Fruit fly (Drosophila melanogaster): ENCODE measurements around the gene CG10602.

Gene CG10602

DNA sequence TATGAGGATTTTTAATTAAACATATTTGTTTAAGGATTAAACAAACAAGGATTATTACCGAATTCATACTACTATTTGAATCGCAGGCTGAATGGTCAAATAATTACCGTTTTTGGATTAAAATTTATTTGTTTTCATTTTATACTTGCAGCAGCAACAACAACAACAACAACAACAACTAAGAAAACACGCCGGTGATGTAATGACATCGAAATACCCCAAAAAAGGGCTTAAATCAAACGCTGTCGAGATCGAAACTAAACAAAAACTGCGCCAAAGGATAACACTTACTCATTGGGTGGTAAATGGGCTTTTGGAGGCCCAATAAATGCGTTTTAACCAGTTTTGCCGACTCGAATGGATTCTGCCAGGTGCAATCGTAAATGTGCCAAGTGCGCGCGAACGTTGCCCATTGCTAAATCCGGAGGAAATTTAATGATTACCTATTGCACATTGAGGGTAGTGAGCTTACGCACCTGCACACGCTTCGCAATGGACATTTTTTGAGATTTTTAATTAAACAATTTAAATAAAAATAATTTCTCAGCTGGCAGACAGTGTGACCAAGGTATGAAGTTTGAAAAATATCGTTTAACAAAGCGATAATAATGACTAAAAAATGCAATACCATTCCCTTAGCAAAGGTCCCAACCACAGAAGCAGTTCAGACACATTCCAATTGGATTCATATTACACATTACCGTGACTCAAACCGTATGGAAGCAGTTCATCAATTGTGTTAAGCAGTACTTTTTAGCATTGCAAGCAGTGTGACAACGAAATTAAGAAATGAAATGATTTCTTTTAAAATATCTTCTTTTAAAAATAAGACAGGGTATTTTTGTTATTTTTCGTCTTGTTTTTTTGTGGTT is at the start of gene CG10602, which contains the start of gene mRpL13:
Gene CG10602, minus strand, starts transcription at position 588 of the 872 bp plus-strand sequence.
Gene mRpL13, minus strand, starts transcription at position 588 of the 872 bp plus-strand sequence.
- no peak for TF ChIP-seq CG17801 (GFP tag; optimal IDR thresholded peaks at IDR 0.05; ENCODE audit: partially characterized antibody)

DNA sequence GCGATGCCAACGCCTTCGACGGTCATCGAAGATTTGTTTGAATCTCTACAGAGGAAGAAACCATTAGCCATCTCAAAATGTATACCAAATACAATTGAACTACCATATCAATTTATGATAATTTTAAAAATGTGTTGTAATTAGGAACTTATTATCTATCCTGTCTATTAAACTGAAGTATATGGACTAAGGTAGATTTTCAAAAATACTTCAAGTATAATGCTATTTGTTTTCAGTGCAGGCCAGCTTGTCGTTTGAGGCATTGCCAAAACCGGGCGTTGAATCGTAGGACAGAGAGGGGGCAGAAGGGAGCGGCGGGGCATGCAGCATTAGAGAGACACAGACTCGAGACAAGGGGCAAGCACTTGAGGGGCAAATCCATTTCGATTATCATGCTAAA is 48.4 kb upstream of the CG10602 start:
- no peak for TF ChIP-seq CG17801 (GFP tag; optimal IDR thresholded peaks at IDR 0.05; ENCODE audit: partially characterized antibody)

DNA sequence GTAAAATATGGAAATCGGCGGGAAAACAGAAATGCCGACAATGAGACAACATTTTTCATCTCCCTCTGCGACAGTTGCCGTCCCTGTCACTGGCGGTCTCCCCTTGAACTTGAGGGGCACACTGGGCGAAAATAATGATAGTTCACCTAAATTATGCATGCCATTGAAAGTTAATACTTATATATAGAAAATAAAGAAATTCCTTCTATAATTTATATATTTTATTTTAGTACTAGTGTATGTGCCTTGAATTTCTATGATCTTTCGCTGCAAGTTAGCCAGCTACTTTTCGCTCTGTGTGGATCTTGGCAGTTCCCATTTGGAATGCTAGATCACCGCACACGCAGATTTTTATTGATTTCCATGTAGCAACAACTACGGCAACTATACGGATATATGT is 47.6 kb upstream of the CG10602 start:
- TF ChIP-seq CG17801 (GFP tag; optimal IDR thresholded peaks at IDR 0.05; ENCODE audit: partially characterized antibody): no peak

DNA sequence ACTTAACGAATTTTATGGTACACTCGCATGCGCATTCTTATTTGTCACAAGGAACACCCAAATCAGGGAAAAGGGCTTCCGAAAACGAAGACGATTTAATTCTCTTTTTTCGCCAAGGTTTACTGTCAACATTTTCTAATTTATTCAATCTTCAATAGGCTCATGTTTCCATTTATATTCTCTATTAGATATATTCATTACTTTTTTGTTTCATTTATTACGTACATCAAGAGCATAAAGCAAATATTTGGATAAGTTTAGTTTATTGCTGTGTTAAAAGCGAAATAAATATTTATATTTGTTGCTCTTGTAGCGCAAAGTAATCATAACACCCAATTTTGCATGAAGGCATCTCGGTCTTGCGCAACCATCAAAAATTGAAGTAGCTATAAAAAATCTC is 41.9 kb upstream of the CG10602 start:
- TF ChIP-seq CG17801 (GFP tag; optimal IDR thresholded peaks at IDR 0.05; ENCODE audit: partially characterized antibody): no peak

DNA sequence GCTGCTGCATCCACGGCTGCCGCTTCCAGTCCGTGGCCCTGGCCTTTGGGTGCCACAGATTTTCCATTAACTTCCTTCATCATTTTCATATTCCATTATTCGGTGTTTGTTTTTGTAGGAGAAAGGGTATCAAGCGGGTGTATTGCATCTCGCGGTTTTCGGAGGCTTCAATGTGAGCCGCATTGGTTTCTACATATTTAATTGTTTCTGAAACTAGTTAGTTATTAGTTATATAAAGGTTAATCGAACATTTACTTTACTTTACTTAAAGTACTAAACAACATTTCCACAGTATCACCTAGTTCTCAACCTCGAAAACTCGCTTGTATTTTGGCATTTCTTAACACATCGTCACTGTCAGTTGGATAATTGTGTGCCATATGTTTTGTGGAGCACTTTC is 40.8 kb upstream of the CG10602 start:
- no peak for TF ChIP-seq CG17801 (GFP tag; optimal IDR thresholded peaks at IDR 0.05; ENCODE audit: partially characterized antibody)

DNA sequence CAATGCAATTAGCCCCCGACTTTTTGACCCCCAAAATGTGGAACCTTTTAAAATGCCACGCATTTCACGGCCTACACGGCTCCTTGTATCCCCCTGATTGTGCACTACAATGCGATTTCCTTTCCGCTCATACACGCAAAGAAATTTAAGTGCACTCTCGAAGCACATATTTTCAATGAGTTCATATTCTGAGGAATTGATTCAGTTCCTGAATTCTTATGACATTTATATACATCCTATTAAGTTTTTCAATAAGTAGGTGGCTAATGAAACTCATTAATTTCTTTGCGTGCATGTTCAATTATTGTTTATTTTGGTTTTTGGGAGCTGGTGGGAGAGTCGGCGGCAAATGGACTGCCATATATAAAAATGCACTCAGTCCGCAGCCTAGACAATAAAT is 40.2 kb upstream of the CG10602 start:
- TF ChIP-seq CG17801 (GFP tag; optimal IDR thresholded peaks at IDR 0.05; ENCODE audit: partially characterized antibody): no peak

DNA sequence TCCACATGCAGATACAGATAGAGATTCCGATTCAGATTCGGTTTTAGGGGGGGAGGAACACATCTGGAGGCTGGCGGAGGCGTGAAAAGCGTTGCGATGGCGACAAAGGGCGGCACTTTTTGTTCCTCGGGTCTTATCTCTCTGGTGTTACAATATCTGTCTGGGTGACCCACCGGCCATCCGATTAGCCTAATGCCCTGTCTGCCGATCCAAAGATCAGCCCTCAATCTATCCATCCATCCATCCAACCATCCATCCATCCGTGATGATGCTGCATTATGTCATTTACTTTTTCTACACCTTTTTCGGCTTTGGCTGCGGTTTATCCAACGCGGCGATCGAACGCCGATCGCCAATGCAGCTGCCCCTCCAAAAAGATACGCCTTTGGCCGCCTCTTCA is 38.9 kb upstream of the CG10602 start:
- TF ChIP-seq CG17801 (GFP tag; optimal IDR thresholded peaks at IDR 0.05; ENCODE audit: partially characterized antibody): no peak

DNA sequence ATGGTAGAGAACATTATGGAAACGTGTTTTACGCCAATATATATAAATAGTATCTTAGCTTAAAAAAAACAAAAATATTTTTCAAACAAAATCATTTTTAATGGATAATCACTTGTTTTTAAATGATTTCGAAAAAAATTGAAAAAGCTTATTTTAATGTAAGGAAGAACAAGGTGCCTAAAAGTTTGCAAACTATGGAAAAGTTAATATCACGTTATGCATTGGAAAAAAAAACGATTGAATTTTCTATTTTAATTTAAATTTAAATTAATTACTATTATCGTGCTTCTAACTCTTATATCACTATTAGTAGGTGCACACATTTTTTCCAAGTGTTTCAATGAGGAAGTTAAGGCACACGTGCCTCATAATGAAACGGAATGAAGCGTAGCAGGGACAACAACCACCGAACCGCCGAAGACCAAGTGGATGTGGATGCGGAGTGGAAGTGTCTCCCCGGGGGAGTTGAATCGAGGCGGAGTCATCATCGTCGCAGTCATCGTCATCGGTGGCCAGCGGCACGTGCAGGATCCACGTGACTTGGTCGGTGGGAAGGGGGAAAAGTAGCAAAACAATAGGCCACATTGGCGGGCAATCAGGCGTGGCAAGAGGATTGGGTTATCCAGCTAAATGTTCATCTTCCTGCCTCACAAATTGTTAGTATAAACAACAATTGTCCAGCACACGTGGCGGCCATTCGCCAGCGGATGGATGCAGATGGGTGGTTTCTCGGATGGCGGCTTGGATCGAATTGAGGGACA is 38.0 kb upstream of the CG10602 start:
- TF ChIP-seq CG17801 (GFP tag; optimal IDR thresholded peaks at IDR 0.05; ENCODE audit: partially characterized antibody): no peak

DNA sequence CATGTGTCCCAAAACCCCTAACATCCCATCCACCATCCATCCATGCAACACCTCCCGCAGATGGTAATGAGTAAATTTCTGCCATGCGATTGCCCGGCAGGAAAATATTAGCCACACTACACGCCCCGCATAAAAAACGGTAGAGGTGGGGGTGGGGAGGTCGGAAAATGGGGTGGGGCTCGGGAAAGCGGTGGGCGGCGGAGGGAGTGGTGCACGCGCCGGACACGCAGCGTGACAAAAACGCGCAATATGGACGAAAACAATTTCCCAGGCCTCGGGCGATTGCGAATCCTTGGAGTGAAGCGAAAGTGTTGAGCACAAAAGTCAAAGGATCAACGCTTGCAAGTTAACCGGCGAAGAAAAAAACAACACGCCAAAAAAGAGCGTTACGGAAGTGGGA is 37.3 kb upstream of the CG10602 start:
- no peak for TF ChIP-seq CG17801 (GFP tag; optimal IDR thresholded peaks at IDR 0.05; ENCODE audit: partially characterized antibody)

DNA sequence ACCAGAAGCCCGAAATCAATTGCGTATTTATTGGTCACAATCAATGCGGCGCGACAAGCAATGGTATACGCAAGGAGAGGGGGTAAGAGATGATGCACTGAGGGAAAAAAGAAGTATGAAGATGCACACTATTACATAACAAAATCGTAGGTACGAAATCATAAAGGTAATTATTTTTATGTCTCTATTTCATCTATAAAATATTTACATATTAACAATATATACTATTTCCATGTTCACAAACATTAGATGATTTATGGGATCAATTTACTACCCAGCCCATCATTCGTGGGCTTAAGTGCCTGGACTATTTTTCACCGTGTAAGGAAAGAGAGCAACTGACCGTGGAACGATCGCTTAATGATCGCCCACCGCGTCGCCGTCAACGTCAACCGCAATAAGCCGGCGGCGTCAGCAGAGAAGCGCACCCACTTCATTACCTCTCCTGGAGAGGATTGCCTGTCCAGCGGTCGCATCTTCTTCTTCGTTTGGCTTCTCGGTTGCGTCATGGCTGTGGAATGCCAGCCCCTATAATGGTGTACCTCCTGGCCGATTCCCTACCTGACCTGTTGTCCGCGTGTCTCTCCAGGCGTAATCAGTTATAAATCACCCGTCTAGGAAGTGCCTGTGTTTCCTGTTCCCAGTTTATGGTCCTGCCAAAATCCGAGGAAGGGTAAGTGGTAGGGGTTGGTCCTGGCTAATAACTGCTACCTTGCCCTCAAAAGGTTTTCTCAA is 36.1 kb upstream of the CG10602 start:
- TF ChIP-seq CG17801 (GFP tag; optimal IDR thresholded peaks at IDR 0.05; ENCODE audit: partially characterized antibody): no peak

DNA sequence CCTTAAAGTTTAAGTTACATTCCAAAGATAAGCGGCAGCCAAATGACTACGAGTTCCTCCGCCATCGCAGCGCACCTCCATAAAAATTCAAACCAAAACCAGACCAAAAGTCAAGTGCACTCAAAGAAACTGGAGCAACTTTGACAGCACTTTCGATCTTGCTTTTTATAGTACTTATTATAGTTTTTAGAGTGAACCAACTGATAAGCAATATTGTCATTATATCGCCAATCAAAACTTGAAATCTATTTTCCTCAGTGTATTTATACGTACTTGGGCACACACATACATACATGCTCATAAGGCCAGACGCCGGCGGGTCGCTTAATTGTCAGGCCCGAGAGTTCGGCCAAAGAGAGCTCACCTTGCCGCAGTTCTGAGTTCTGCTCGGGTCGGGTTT is 31.0 kb upstream of the CG10602 start:
- TF ChIP-seq CG17801 (GFP tag; optimal IDR thresholded peaks at IDR 0.05; ENCODE audit: partially characterized antibody): no peak

DNA sequence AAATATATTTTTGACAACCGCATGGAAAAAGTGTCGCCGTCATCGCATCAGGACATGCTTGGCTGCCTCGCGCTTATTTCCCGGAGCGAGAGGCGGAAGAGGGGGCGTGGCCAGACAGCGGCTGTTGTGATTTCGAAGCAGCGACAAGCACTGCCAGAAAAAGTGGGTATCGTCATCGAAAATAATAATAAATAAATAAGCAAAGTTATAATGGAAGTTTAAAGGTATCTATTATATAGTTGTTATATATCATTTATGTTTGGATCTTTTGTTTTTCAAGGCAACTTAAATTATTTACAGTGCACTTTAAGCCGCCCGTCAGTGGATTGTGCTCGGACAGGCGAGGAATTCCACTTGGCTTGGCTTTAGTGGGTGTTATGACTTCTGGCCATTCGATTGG is 30.3 kb upstream of the CG10602 start:
- TF ChIP-seq CG17801 (GFP tag; optimal IDR thresholded peaks at IDR 0.05; ENCODE audit: partially characterized antibody): no peak

DNA sequence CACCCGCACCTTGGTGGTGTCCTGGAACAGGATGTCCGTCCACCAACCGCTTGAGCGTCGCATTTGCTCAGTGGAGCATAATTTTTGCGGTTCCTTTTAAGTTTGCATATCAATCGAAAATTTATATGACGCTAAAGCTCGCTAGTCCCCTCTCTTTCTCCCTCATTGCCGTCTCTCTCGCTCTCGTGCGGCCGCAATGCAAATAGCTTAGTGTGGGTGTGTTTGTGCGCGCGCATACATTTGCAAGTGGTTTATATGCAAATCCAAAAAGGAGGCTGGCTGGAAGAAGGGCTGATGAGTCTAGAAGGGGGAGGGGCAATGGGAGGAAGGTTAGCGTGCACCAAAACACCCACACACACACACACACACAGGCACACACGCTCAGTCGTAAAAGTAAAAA is 27.9 kb upstream of the CG10602 start:
- no peak for TF ChIP-seq CG17801 (GFP tag; optimal IDR thresholded peaks at IDR 0.05; ENCODE audit: partially characterized antibody)

DNA sequence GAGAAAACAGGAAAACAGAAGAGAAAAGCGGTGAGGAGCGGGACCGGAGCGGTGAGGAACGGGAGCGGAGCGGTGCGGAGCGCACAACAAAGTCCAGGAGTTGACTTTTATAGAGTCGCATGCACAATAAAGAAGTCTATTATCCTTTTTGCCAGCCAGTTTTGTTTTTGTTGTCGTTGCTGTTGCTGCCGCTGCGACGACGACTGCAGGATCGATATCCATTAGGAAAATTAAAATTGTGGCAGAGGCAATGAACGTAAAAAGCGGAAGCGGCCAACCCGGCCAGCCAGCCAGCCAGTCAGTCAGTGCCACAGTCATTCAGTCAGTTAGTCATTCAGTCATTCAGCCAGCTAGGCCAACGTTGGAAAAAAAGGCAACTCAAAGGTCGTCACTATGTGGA is 25.7 kb upstream of the CG10602 start:
- TF ChIP-seq CG17801 (GFP tag; optimal IDR thresholded peaks at IDR 0.05; ENCODE audit: partially characterized antibody): no peak

DNA sequence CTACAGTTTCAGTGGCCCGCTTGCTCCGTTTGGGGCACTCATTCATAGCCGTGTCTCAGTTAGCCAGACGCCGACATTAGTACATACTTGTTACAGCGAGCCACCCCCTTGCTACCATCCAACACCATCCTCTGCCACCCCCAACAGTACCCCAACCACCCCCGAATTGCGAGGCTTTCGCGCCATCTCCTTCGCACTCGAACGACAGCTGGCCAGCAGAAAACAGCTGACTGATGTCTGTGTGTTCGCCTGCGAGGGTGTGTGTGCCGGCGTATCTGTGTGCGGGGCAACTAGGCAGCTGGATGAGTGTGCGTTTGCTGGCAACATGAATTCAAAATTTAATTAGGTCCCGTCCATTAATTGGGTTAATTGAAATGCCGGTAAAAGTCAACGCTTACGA is 23.7 kb upstream of the CG10602 start:
- no peak for TF ChIP-seq CG17801 (GFP tag; optimal IDR thresholded peaks at IDR 0.05; ENCODE audit: partially characterized antibody)

All from ovary, adult (tissue).